Worm (Caenorhabditis elegans): ENCODE data around the gene ndua-7.

The ndua-7 gene

ce11 chrII:13447166-13447643, 47.2 kb downstream of the ndua-7 start, which contains the start of gene tbc-14:
Gene tbc-14 (minus strand): TSS chrII:13447593.
- TF ChIP-seq aly-1 (tag; optimal IDR thresholded peaks at IDR 0.05) (no peak), ama-1 (optimal IDR thresholded peaks at IDR 0.05) (no peak), F13C5.2 (tag; optimal IDR thresholded peaks at IDR 0.05) (no peak), tra-4 (tag; optimal IDR thresholded peaks at IDR 0.05) (no peak), ceh-13 (GFP tag; optimal IDR thresholded peaks at IDR 0.05) (no peak), hmbx-1 (tag; optimal IDR thresholded peaks at IDR 0.05) (no peak), sea-1 (GFP tag; conservative IDR thresholded peaks at IDR 0.05) (no peak), tbx-11 (GFP tag; IDR thresholded peaks at IDR 0.05) (no peak), ets-7 (tag; optimal IDR thresholded peaks at IDR 0.05) (no peak), hmg-4 (GFP tag; optimal IDR thresholded peaks at IDR 0.05) (no peak), hnd-1 (tag; optimal IDR thresholded peaks at IDR 0.05) (no peak), tbx-37 (GFP tag; conservative IDR thresholded peaks at IDR 0.05) (no peak), B0310.2 (tag; optimal IDR thresholded peaks at IDR 0.05) (no peak), ceh-36 (tag; optimal IDR thresholded peaks at IDR 0.05) (no peak), scrt-1 (GFP tag; IDR thresholded peaks at IDR 0.05) (no peak), flt-1 (GFP tag; IDR thresholded peaks at IDR 0.05) (no peak), pes-1 (GFP tag; IDR thresholded peaks at IDR 0.05) (no peak)

- TF ChIP-seq aly-1 (tag; optimal IDR thresholded peaks at IDR 0.05) (no peak), B0310.2 (tag; optimal IDR thresholded peaks at IDR 0.05) (no peak), tbx-11 (GFP tag; IDR thresholded peaks at IDR 0.05) (no peak), sea-1 (GFP tag; conservative IDR thresholded peaks at IDR 0.05) (no peak), tra-4 (tag; optimal IDR thresholded peaks at IDR 0.05) (no peak), hnd-1 (tag; optimal IDR thresholded peaks at IDR 0.05) (no peak), ets-7 (tag; optimal IDR thresholded peaks at IDR 0.05) (no peak), hmg-4 (GFP tag; optimal IDR thresholded peaks at IDR 0.05) (no peak), ceh-36 (tag; optimal IDR thresholded peaks at IDR 0.05) (no peak), flt-1 (GFP tag; IDR thresholded peaks at IDR 0.05) (no peak), pes-1 (GFP tag; IDR thresholded peaks at IDR 0.05) (no peak), ama-1 (optimal IDR thresholded peaks at IDR 0.05) (no peak), scrt-1 (GFP tag; IDR thresholded peaks at IDR 0.05) (no peak), F13C5.2 (tag; optimal IDR thresholded peaks at IDR 0.05) (no peak), hmbx-1 (tag; optimal IDR thresholded peaks at IDR 0.05) (no peak), tbx-37 (GFP tag; conservative IDR thresholded peaks at IDR 0.05) (no peak)
Observed at ce11 chrII:13446597-13446996, 47.8 kb downstream of the ndua-7 start.

- TF ChIP-seq hnd-1 (tag; optimal IDR thresholded peaks at IDR 0.05), result no peak
- peak; percentile 52 for TF ChIP-seq ceh-36 (tag; optimal IDR thresholded peaks at IDR 0.05)
Observed at ce11 chrII:13444307-13444706, 50.1 kb downstream of the ndua-7 start.

All from whole organism, early embryonic.